Worm (Caenorhabditis elegans): ENCODE results near the gene mrpl-44.

DNA sequence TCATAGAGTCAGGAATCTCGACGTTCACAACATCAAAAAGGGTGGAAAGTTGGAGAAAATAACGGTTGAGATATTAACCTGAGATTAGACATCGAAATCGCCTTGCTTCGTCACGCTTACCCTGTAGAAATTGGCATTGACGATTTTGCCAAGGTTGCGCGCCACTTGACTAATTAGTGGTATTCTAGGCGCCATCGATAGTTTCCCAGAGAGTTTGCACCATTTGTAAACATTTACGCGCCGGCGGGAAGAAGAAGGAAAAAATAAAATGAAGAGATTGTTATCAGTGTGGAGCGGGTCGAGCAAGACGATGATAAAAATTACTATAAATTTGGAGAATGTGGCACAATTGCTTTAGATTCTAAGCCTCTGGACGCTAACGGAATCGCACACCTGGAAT lies 21.1 kb upstream of the mrpl-44 start:
- TF ChIP-seq snpc-4 (tag; optimal IDR thresholded peaks at IDR 0.05), result no peak
- TF ChIP-seq ztf-11 (tag; optimal IDR thresholded peaks at IDR 0.05), result no peak
